Worm (Caenorhabditis elegans) whole organism, L4 larva: ENCODE data around the gene zmp-2.
A peak's percentile ranks its signal among the peaks of the same experiment; 100 is the strongest.

Source experiments
- F26F4.8 ChIP-seq: fragments of 200-800 bp; sonication (Bioruptor generic); conservative IDR thresholded peaks from 2 replicates; pipeline ENCODE4 v1.3.6; 2022; ENCODE audit warnings: missing genetic modification characterization, missing compliant biosample characterization
- F37D6.2 ChIP-seq: sonication (generic microtip); optimal IDR thresholded peaks from 2 replicates; lab custom pipeline; 2016; ENCODE audit warnings: mild to moderate bottlenecking, missing genetic modification characterization, missing compliant biosample characterization
- T20F7.1 ChIP-seq: fragments of 200-800 bp; sonication (Bioruptor generic); optimal IDR thresholded peaks from 2 replicates; lab custom pipeline; 2018; ENCODE audit warnings: mild to moderate bottlenecking, missing genetic modification characterization, missing compliant biosample characterization
- T26A8.4 ChIP-seq: fragments of 200-800 bp; sonication (Bioruptor generic); IDR thresholded peaks from 2 replicates; pipeline ENCODE4 v1.3.6; 2022; ENCODE audit warnings: missing genetic modification characterization, missing compliant biosample characterization
- aha-1 ChIP-seq: fragments of 150-350 bp; peaks from one replicate; lab custom pipeline; 2014; ENCODE audit warnings: missing biosample characterization, missing genetic modification characterization
- aly-2 ChIP-seq: sonication (generic microtip); optimal IDR thresholded peaks from 2 replicates; lab custom pipeline; 2018; ENCODE audit warnings: missing biosample characterization, missing genetic modification characterization
- ama-1 ChIP-seq: fragments of 150-350 bp; optimal IDR thresholded peaks from 2 replicates; lab custom pipeline; 2014; ENCODE audit warnings: inconsistent platforms, mixed read lengths
- ceh-32 ChIP-seq: sonication (generic microtip); optimal IDR thresholded peaks from 2 replicates; lab custom pipeline; 2016; ENCODE audit warnings: mild to moderate bottlenecking, missing genetic modification characterization, missing compliant biosample characterization; ENCODE audit not compliant: poor library complexity
- ceh-62 ChIP-seq: sonication (generic microtip); optimal IDR thresholded peaks from 2 replicates; lab custom pipeline; 2017; ENCODE audit warnings: missing biosample characterization, missing genetic modification characterization
- dmd-6 ChIP-seq: fragments of 200-800 bp; sonication (Bioruptor generic); IDR thresholded peaks from 2 replicates; pipeline ENCODE4 v1.3.6; 2022; ENCODE audit warnings: missing genetic modification reagents, missing genetic modification characterization, missing compliant biosample characterization
- dmd-8 ChIP-seq: fragments of 200-800 bp; sonication (Bioruptor generic); IDR thresholded peaks from 2 replicates; pipeline ENCODE4 v1.3.6; 2022; ENCODE audit warnings: missing genetic modification characterization, missing compliant biosample characterization
- duxl-1 ChIP-seq: sonication (generic microtip); optimal IDR thresholded peaks from 2 replicates; lab custom pipeline; 2016; ENCODE audit warnings: mild to moderate bottlenecking, missing genetic modification characterization, moderate library complexity, missing compliant biosample characterization; ENCODE audit not compliant: poor library complexity
- hlh-11 ChIP-seq: fragments of 200-800 bp; sonication (Bioruptor generic); optimal IDR thresholded peaks from 2 replicates; lab custom pipeline; 2018; ENCODE audit warnings: mild to moderate bottlenecking, missing genetic modification characterization, missing compliant biosample characterization
- jun-1 ChIP-seq: fragments of 150-350 bp; optimal IDR thresholded peaks from 2 replicates; lab custom pipeline; 2014; ENCODE audit warnings: missing biosample characterization, missing genetic modification reagents, missing genetic modification characterization
- lim-7 ChIP-seq: fragments of 200-800 bp; sonication (Bioruptor generic); IDR thresholded peaks from 2 replicates; pipeline ENCODE4 v1.3.6; 2022; ENCODE audit warnings: missing genetic modification characterization, missing compliant biosample characterization
- lin-15B ChIP-seq: fragments of 150-350 bp; sonication (generic microtip); optimal IDR thresholded peaks from 3 replicates; lab custom pipeline; 2014; ENCODE audit warnings: missing biosample characterization, missing genetic modification characterization
- lsy-2 ChIP-seq, 2 experiments: fragments of 150-350 bp in 1 of 2; sonication (generic microtip) in 1 of 2; optimal IDR thresholded peaks; 2 replicates each; lab custom pipeline; 2014 to 2017; ENCODE audit warnings: missing biosample characterization in 2 of 2, missing genetic modification characterization in 2 of 2
- mxl-3 ChIP-seq: fragments of 200-800 bp; sonication (Bioruptor generic); optimal IDR thresholded peaks from 2 replicates; lab custom pipeline; 2018; ENCODE audit warnings: mild to moderate bottlenecking, missing genetic modification characterization, missing compliant biosample characterization
- nhr-111 ChIP-seq: fragments of 200-800 bp; sonication (Bioruptor generic); optimal IDR thresholded peaks from 2 replicates; lab custom pipeline; 2018; ENCODE audit warnings: mild to moderate bottlenecking, missing genetic modification characterization, missing compliant biosample characterization
- nhr-28 ChIP-seq: fragments of 150-350 bp; optimal IDR thresholded peaks from 2 replicates; lab custom pipeline; 2014; ENCODE audit warnings: missing biosample characterization, missing genetic modification characterization
- nhr-42 ChIP-seq: fragments of 200-800 bp; sonication (Bioruptor generic); IDR thresholded peaks from 2 replicates; pipeline ENCODE4 v1.3.6; 2022; ENCODE audit warnings: missing genetic modification characterization, missing compliant biosample characterization
- pha-4 ChIP-seq, 2 experiments: fragments of 150-350 bp in 1 of 2; fragments of 200-800 bp in 1 of 2; sonication (Bioruptor generic) in 1 of 2; IDR thresholded peaks in 1 of 2; optimal IDR thresholded peaks in 1 of 2; 2 replicates each; pipeline versions ENCODE4 v1.3.6 to Lab custom; 2014 to 2022; ENCODE audit warnings: missing genetic modification characterization in 2 of 2, missing genetic modification reagents in 2 of 2, missing biosample characterization in 1 of 2, missing compliant biosample characterization in 1 of 2
- php-3 ChIP-seq: fragments of 200-800 bp; sonication (Bioruptor generic); IDR thresholded peaks from 2 replicates; pipeline ENCODE4 v1.3.6; 2022; ENCODE audit warnings: missing genetic modification reagents, missing genetic modification characterization, missing compliant biosample characterization
- pqm-1 ChIP-seq: sonication (generic microtip); optimal IDR thresholded peaks from 2 replicates; lab custom pipeline; 2017; ENCODE audit warnings: missing biosample characterization, missing genetic modification characterization
- set-16 ChIP-seq: fragments of 200-800 bp; sonication (Bioruptor generic); IDR thresholded peaks from 2 replicates; pipeline ENCODE4 v1.3.6; 2022; ENCODE audit warnings: missing genetic modification reagents, missing genetic modification characterization, missing compliant biosample characterization
- snpc-1.2 ChIP-seq: fragments of 200-800 bp; sonication (Bioruptor generic); IDR thresholded peaks from 2 replicates; pipeline ENCODE4 v1.3.6; 2022; ENCODE audit warnings: missing genetic modification reagents, missing genetic modification characterization, missing compliant biosample characterization
- tag-97 ChIP-seq: fragments of 200-800 bp; sonication (Bioruptor generic); IDR thresholded peaks from 2 replicates; pipeline ENCODE4 v1.3.6; 2022; ENCODE audit warnings: missing genetic modification characterization, missing compliant biosample characterization
- unc-39 ChIP-seq: sonication (generic microtip); optimal IDR thresholded peaks from 2 replicates; lab custom pipeline; 2017; ENCODE audit warnings: missing biosample characterization, missing genetic modification characterization
- unc-62 ChIP-seq, 3 experiments: fragments of 150-350 bp in 1 of 3; sonication (generic microtip); optimal IDR thresholded peaks in 2 of 3; peaks in 1 of 3; 1 replicate in 1 of 3; 2 replicates in 2 of 3; lab custom pipeline; 2014 to 2017; ENCODE audit warnings: missing biosample characterization in 3 of 3, missing genetic modification characterization in 3 of 3, missing genetic modification reagents in 3 of 3, missing genotype in 1 of 3

zmp-2 gene

DNA sequence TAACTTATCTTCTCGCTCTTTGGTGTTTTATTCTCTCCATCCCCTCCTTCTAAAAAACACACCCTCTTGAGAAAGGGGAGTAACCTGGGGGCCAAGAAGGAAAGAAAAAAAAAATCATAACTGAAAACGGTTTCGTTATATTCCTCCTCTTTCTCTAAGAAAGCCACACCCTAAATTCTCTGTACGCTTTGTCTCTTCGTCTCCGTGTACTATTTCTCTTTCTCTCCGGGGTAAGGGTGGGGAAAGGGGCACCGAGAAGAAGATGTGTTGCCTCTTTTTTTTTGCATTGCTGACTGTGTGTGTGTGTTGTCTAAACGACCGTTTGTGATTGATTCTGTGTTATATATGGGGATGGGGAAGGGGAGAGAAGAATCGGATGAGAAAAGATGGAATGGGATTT, 20.0 kb downstream of the zmp-2 start (continued):
- TF ChIP-seq dmd-8 = no peak
- TF ChIP-seq lsy-2 (tag; optimal IDR thresholded peaks at IDR 0.05; lab: Kevin White, UChicago) = no peak
- TF ChIP-seq ceh-62 (tag; lab: Kevin White, UChicago) = no peak
- no peak for TF ChIP-seq T26A8.4
- no peak for TF ChIP-seq ama-1 (lab: Kevin White, UChicago)

DNA sequence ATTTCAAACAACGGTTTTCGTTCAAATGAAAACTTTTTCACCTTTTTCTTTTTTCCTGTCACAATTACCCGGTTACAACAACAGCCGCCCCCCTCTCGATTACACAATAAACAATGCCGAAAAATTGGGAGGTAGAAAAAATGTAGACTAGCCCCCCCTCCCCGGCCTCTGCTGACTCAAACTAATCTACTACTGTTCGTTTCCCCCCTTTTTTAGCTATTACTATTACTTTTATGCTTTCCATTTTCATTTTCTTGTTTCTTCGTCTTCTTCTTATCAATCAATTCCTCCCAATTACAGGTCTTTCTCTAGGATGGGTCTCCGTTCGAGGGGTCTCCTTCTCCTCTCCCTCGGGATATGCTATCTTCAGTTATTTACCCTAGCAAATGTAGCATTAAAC, 21.6 kb downstream of the zmp-2 start, which contains the start of gene let-805:
Gene let-805 (plus strand): TSS at position 301 of the 400 bp plus-strand sequence.
- TF ChIP-seq duxl-1 (no peak), lin-15B (tag; lab: Kevin White, UChicago) (no peak), aha-1 (tag; lab: Kevin White, UChicago) (peak; percentile 46), unc-62 (GFP tag; optimal IDR thresholded peaks at IDR 0.05 in 1 of 2; lab: Kevin White, UChicago) (no peak), unc-62 (tag; optimal IDR thresholded peaks at IDR 0.05; lab: Kevin White, UChicago) (no peak), nhr-111 (GFP tag; lab: Kevin White, UChicago) (no peak), nhr-42 (GFP tag; lab: Robert Waterston, UW) (no peak), F37D6.2 (tag; lab: Kevin White, UChicago) (no peak)

DNA sequence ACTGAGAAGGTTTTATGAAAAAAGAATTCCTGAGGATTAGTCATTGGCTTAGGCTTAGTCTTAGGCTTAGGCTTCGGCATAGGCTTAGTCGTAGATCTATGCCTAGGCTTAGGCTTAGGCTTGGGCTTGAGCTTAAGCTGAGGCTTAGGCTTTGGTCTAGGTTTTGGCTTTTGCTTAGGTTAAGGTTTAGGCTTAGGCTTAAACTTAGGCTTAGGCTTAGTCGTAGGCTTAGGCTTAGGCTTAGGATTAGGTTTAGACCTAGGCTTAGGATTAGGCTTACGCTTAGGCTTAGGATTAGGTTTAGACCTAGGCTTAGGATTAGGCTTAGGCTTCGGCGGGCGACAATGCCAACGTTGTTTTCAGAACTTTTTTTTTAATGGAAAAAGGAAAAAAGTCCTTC, 39.3 kb downstream of the zmp-2 start:
- TF ChIP-seq T20F7.1 (GFP tag; lab: Kevin White, UChicago) = no peak
- TF ChIP-seq aha-1 (tag; lab: Kevin White, UChicago) = peak; percentile 2

DNA sequence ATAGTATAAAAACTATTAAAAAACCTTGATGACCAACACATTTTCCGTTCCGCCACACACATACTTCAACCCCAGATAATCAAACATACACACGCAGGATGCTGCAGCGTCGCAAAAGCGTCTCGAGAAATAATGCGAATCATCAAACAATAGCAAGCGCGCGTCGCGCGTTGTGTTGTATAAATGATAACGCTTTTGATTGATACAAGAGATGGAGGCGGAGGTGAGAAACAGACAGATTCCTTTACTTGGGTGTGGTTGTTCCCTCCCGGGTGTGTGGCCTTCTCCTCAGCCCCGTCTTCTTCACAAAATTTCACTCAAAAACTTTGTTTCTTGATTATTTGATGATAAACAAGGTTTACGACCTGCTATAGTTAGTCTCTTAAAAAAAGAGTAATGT, 39.9 kb downstream of the zmp-2 start:
- peak; percentile 59 for TF ChIP-seq pqm-1 (tag; lab: Kevin White, UChicago)
- peak in 1 of 2 experiments; percentile 77 for TF ChIP-seq unc-62 (GFP tag; optimal IDR thresholded peaks at IDR 0.05 in 1 of 2; lab: Kevin White, UChicago)
- no peak for TF ChIP-seq unc-62 (tag; optimal IDR thresholded peaks at IDR 0.05; lab: Kevin White, UChicago)
- peak; percentile 56 for TF ChIP-seq hlh-11
- TF ChIP-seq nhr-28 (tag; lab: Kevin White, UChicago) = peak; percentile 75
- peak; percentile 50 for TF ChIP-seq dmd-6 (GFP tag; lab: Robert Waterston, UW)
- peak; percentile 83 for TF ChIP-seq mxl-3 (GFP tag; lab: Kevin White, UChicago)
- 0 out of 2 replicates have a peak, but pooled peaks have one; percentile 8 for TF ChIP-seq snpc-1.2 (GFP tag; lab: Robert Waterston, UW)
- TF ChIP-seq php-3 (GFP tag; lab: Robert Waterston, UW) = peak; percentile 54; the same call in 1 of the 2 replicates
- no peak for TF ChIP-seq lim-7
- TF ChIP-seq pha-4 (GFP tag; IDR thresholded peaks at IDR 0.05; lab: Robert Waterston, UW) = no peak
- TF ChIP-seq pha-4 (tag; optimal IDR thresholded peaks at IDR 0.05; lab: Kevin White, UChicago) = no peak

DNA sequence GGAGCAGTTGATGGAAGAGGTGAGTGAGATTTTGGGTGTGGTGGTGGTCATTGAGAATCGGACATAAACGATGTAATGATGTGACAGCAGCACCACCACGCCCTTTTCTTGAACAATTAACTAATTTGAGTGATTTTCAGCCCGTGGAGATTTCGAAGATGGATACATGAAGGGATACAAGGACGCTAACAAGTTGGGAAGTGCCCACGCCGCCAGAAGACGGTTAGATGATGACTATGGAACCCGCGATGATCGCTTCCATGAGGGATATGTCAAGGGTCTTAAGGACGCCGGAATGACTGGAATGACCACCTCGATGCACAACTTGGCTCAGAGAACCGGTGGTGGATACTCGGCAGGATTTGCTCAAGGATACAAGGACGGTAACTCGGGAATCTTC, 41.8 kb downstream of the zmp-2 start:
- TF ChIP-seq unc-39 (tag; lab: Kevin White, UChicago) (no peak), unc-62 (GFP tag; optimal IDR thresholded peaks at IDR 0.05 in 1 of 2; lab: Kevin White, UChicago) (peak in 1 of 2 experiments; percentile 96), unc-62 (tag; optimal IDR thresholded peaks at IDR 0.05; lab: Kevin White, UChicago) (no peak)
- TF ChIP-seq, all 104 proteins: peak for 1

DNA sequence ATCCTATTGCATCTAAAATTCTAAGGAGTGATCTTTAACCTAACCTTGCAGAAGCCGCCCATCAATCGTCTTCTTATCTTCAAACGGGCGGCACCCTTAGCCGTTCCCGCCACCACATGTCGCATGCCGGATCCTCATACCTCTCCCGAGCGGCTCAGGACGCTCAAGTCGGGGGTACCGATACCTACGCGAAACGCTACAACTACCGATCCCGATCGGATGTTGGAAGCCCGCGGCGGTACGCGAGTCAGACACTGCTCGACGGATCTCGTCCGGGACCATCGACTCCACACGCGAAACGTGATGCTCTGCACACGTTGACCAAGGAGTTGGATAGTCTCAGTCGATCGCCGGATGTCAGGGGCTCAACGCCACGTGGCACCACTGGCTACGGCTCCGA, 43.2 kb downstream of the zmp-2 start:
- TF ChIP-seq set-16 (GFP tag; lab: Robert Waterston, UW) (peak; percentile 85), jun-1 (tag; lab: Kevin White, UChicago) (no peak), F26F4.8 (GFP tag; lab: Robert Waterston, UW) (peak; percentile 37; the same call in 1 of the 2 replicates), tag-97 (no peak)

DNA sequence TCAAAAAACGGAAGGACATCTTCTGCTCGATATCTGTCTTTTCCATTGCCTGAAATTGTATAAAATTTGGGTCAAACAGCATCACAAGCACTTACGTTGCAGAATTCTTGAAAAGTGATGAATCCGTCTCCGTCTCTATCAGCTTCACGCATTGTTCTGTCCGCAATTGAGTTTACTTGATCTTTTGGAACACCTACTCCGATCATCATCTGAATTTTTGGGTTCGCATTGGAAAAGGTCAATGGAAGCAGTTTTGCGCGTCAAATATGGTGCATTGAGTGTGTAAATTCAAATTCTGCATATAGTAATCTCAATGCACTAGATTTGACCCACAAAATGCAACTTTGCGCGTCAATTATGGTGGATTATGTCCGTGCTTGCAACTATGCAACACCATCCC, 45.4 kb downstream of the zmp-2 start:
- TF ChIP-seq ceh-32 (no peak), unc-62 (GFP tag; optimal IDR thresholded peaks at IDR 0.05 in 1 of 2; lab: Kevin White, UChicago) (peak in 1 of 2 experiments; percentile 97), unc-62 (tag; optimal IDR thresholded peaks at IDR 0.05; lab: Kevin White, UChicago) (no peak), aly-2 (no peak)
- TF ChIP-seq, all 104 proteins: peak for 1
